Fruit fly (Drosophila melanogaster): ENCODE results near the gene CG11816.

DNA sequence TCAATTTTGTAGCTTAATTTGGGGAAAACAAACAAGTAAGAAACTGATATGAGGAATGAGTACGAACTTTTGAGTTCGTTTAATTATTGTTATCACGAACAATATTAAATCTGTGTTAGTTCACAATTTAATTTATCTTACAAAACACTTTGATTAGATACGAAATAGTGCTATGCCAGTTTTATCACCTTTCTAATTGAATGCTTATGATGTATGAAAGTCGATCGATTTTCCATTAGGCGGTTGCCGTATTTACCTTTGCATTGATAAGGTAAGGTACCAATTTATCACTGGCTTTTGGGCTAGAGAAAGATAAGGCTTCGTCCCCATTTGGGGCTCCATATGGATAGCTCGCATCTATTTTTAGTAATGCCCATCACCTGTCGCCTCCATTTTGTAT is 23.7 kb upstream of the CG11816 start:
- TF ChIP-seq cad (GFP tag; optimal IDR thresholded peaks at IDR 0.05) (no peak), CG14860 (GFP tag; IDR thresholded peaks at IDR 0.05; ENCODE audit: partially characterized antibody) (no peak), nau (GFP tag; optimal IDR thresholded peaks at IDR 0.05) (no peak), CG34376 (GFP tag; optimal IDR thresholded peaks at IDR 0.05) (no peak), CG31388 (GFP tag; optimal IDR thresholded peaks at IDR 0.05) (no peak), D19B (GFP tag; optimal IDR thresholded peaks at IDR 0.05) (no peak), CG2199 (GFP tag; IDR thresholded peaks at IDR 0.05) (no peak), CG12155 (GFP tag; optimal IDR thresholded peaks at IDR 0.05) (no peak), tap (tag; optimal IDR thresholded peaks at IDR 0.05) (no peak), GATAe (GFP tag; conservative IDR thresholded peaks at IDR 0.05) (no peak), lbe (GFP tag; optimal IDR thresholded peaks at IDR 0.05) (no peak), Hr39 (optimal IDR thresholded peaks at IDR 0.05) (no peak), MTF-1 (GFP tag; optimal IDR thresholded peaks at IDR 0.05; ENCODE audit: borderline replicate concordance) (no peak)

All from whole organism, embryonic.